Fruit fly (Drosophila melanogaster): Measurements from ENCODE around the gene CG15332.

dm6 chrX:7972363-7972942 is 16.7 kb upstream of the CG15332 start:
- TF ChIP-seq ovo (GFP tag; optimal IDR thresholded peaks at IDR 0.05), result no peak
- TF ChIP-seq pad (GFP tag; optimal IDR thresholded peaks at IDR 0.05), result no peak
- no peak for TF ChIP-seq Mnt (GFP tag; optimal IDR thresholded peaks at IDR 0.05)
- TF ChIP-seq toe (GFP tag; optimal IDR thresholded peaks at IDR 0.05), result no peak
- no peak for TF ChIP-seq cic (GFP tag; optimal IDR thresholded peaks at IDR 0.05)
- TF ChIP-seq kay (GFP tag; ENCODE audit: borderline replicate concordance), result no peak
- TF ChIP-seq CG1620 (GFP tag; optimal IDR thresholded peaks at IDR 0.05), result no peak
- no peak for TF ChIP-seq Clk (GFP tag; optimal IDR thresholded peaks at IDR 0.05)
- TF ChIP-seq CG5204 (GFP tag; optimal IDR thresholded peaks at IDR 0.05), result peak; percentile 14
- TF ChIP-seq cnc (optimal IDR thresholded peaks at IDR 0.05), result no peak
- TF ChIP-seq CG12768 (GFP tag; optimal IDR thresholded peaks at IDR 0.05), result no peak
- TF ChIP-seq CG14711 (tag; optimal IDR thresholded peaks at IDR 0.05), result peak; percentile 44
- peak; percentile 66 for TF ChIP-seq bab1 (GFP tag; optimal IDR thresholded peaks at IDR 0.05)

All from whole organism, adult.